Worm (Caenorhabditis elegans): ENCODE data around the gene F12A10.8.

The F12A10.8 gene

DNA sequence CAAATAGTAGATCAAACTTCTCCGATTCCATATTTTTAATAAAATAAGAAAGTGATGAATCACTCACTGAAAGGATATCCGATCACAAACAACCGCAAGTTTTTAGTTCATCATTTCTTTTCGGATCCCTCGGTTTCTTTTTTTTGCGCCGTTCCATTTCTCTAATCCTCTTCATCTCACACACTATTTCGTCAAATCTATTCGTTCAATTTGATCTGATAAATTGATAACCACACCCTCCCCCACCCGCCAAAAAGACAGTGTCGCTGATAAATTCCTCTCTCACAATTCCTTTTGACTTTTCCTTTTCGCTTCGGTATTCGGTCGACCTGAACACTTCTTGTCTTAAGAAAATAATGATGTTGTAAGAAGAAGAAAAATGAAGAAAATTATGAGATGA lies 41.3 kb downstream of the F12A10.8 start:
- TF ChIP-seq dao-5 (tag; optimal IDR thresholded peaks at IDR 0.05): no peak
- no peak for TF ChIP-seq him-1 (tag; optimal IDR thresholded peaks at IDR 0.05)

ce11 chrII:5458683-5459410 lies 42.0 kb downstream of the F12A10.8 start:
- no peak for TF ChIP-seq him-1 (tag; optimal IDR thresholded peaks at IDR 0.05)
- no peak for TF ChIP-seq dao-5 (tag; optimal IDR thresholded peaks at IDR 0.05)
- TF ChIP-seq W03F9.2 (tag; optimal IDR thresholded peaks at IDR 0.05): no peak

DNA sequence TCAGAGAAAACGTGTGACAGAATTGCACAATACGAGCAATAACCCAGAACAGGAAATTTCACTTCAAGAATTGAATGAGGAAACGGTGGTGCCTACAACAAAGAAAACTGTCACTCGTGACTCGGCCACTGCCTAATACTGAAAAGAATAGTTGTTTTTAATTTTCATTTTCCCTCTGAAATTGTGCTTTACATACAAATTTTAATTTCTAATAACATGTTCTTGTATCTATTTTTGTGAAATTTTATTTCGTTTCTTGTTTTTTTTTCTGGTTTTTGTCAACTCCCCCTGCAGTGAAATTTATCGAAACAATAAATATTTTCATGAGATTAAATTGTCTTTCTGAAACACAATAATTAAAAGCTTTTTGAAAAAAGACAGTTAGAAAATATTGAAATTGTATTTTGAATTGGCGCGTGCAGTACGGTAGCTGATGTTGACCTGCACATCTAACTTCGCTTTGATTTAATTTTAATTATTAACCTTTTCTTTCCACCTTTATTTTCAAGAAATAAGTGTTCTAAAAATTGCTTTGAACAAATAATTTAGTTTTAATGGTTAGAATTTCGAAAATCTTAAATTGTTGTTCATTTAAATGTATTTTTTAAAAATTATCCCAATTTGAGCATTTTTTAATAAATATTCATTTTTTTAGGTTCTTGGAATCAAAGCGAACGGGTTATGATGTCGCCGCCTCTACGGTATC lies 45.1 kb downstream of the F12A10.8 start, which contains the start of gene daz-1:
TSS of gene daz-1 (plus strand) at position 656 of the 706 bp plus-strand sequence.
- TF ChIP-seq him-1 (tag; optimal IDR thresholded peaks at IDR 0.05): no peak
- no peak for TF ChIP-seq dao-5 (tag; optimal IDR thresholded peaks at IDR 0.05)
- no peak for TF ChIP-seq W03F9.2 (tag; optimal IDR thresholded peaks at IDR 0.05)

DNA sequence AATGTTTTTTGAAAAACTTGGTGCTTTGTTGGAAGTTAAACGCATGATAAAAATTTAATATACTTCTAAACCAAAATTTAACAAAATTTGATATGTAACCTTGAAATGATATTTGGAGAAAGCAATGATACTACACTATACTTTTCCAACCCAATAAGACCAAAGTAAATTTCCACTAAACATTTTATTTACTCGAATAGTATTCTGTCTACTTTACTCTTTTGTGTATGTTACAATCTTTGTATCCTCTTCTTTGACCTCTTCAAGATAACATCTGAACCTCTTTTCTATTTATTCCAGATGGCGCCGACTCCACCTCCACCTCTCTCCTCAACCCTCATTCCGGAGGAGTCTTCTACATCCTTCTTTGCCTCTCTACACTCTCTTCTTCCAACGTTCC lies 47.3 kb downstream of the F12A10.8 start, which contains the start of gene dhs-5:
TSS of gene dhs-5 (plus strand) at position 301 of the 400 bp plus-strand sequence.
- TF ChIP-seq him-1 (tag; optimal IDR thresholded peaks at IDR 0.05) (no peak), dao-5 (tag; optimal IDR thresholded peaks at IDR 0.05) (no peak), W03F9.2 (tag; optimal IDR thresholded peaks at IDR 0.05) (no peak)

DNA sequence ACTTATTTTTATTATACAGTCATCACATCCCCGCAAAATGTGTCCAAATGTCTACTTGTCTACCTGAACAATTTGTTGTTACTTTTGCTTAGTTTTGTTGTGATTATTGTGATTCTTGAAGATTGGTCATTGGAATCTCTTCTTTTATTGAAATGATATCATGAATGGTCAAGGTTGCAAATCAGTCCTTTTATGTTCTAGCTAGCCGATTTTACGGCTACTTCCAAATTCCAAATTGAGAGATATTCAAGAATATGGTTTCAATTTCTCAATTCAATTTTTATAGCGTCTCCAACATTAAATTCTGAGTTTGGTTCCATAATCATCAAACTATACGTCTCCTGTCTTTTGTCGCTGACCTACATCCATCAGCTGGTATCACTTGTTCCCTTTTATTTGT lies 49.6 kb downstream of the F12A10.8 start:
- no peak for TF ChIP-seq him-1 (tag; optimal IDR thresholded peaks at IDR 0.05)
- TF ChIP-seq dao-5 (tag; optimal IDR thresholded peaks at IDR 0.05): no peak
- TF ChIP-seq W03F9.2 (tag; optimal IDR thresholded peaks at IDR 0.05): no peak

- TF ChIP-seq W03F9.2 (tag; optimal IDR thresholded peaks at IDR 0.05): no peak
- TF ChIP-seq dao-5 (tag; optimal IDR thresholded peaks at IDR 0.05): no peak
- TF ChIP-seq him-1 (tag; optimal IDR thresholded peaks at IDR 0.05): no peak
Measured at ce11 chrII:5449620-5450019, 51.2 kb downstream of the F12A10.8 start.

DNA sequence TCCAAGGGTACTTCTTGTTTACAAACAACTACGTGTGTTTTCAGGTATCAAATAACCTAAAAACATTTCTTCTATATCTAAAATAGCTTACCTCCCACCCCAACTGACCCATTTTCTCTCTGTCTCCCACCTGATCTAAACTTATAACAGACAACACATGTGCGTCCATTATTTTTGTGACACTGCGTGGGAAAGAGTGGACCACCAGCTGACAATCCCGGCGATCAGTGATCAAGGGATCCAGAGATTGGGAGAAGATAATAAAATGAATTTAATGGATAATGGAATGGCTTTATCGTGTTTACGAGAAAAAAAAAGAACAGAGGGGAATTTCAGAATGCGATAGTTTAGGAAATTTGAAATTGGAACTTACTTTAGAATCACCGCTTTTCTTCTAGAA lies 51.6 kb downstream of the F12A10.8 start:
- TF ChIP-seq dao-5 (tag; optimal IDR thresholded peaks at IDR 0.05) (no peak), him-1 (tag; optimal IDR thresholded peaks at IDR 0.05) (no peak), W03F9.2 (tag; optimal IDR thresholded peaks at IDR 0.05) (no peak)
